Fruit fly (Drosophila melanogaster) whole organism, embryonic: ENCODE data around the gene rtv.

Experiments
- Bgb ChIP-seq: fragments of 200-800 bp; sonication (Bioruptor generic); IDR thresholded peaks from 2 replicates; pipeline ENCODE4 v1.3.6; 2022; ENCODE audit warnings: missing biosample characterization, missing genetic modification characterization; ENCODE audit not compliant: partially characterized antibody
- CG12104 ChIP-seq: fragments of 200-800 bp; sonication (Bioruptor generic); optimal IDR thresholded peaks from 3 replicates; lab custom pipeline; 2016; ENCODE audit warnings: missing biosample characterization, missing genetic modification characterization
- CG13424 ChIP-seq: fragments of 200-800 bp; sonication (Bioruptor generic); optimal IDR thresholded peaks from 2 replicates; lab custom pipeline; 2019; ENCODE audit warnings: missing biosample characterization, mild to moderate bottlenecking, missing genetic modification characterization, moderate library complexity
- CG13894 ChIP-seq: fragments of 200-800 bp; sonication (Bioruptor generic); optimal IDR thresholded peaks from 3 replicates; lab custom pipeline; 2018; ENCODE audit warnings: missing biosample characterization, mild to moderate bottlenecking, missing genetic modification characterization, moderate library complexity
- CG15073 ChIP-seq: fragments of 200-800 bp; sonication (Bioruptor generic); optimal IDR thresholded peaks from 2 replicates; lab custom pipeline; 2016; ENCODE audit warnings: missing biosample characterization, missing genetic modification characterization
- CG15601 ChIP-seq: fragments of 200-800 bp; sonication (Bioruptor generic); optimal IDR thresholded peaks from 3 replicates; lab custom pipeline; 2019; ENCODE audit warnings: missing biosample characterization, mild to moderate bottlenecking, missing genetic modification characterization, moderate library complexity
- CG32532 ChIP-seq: fragments of 200-800 bp; sonication (Bioruptor generic); IDR thresholded peaks from 2 replicates; pipeline ENCODE4 v1.3.6; 2022; ENCODE audit warnings: missing biosample characterization, missing genetic modification characterization
- CG3281 ChIP-seq: fragments of 200-800 bp; sonication (Bioruptor generic); optimal IDR thresholded peaks from 3 replicates; lab custom pipeline; 2017; ENCODE audit warnings: missing biosample characterization, mild to moderate bottlenecking, missing genetic modification characterization
- CG5953 ChIP-seq: fragments of 200-800 bp; sonication (Bioruptor generic); IDR thresholded peaks from 2 replicates; pipeline ENCODE4 v1.3.6; 2022; ENCODE audit warnings: missing biosample characterization, missing genetic modification characterization
- CG7786 ChIP-seq: fragments of 200-800 bp; sonication (Bioruptor generic); optimal IDR thresholded peaks from 2 replicates; lab custom pipeline; 2016; ENCODE audit warnings: missing biosample characterization, missing genetic modification characterization
- CG7928 ChIP-seq: fragments of 200-800 bp; sonication (Bioruptor generic); optimal IDR thresholded peaks from 2 replicates; lab custom pipeline; 2017; ENCODE audit warnings: missing biosample characterization, mild to moderate bottlenecking, missing genetic modification characterization
- CG7987 ChIP-seq: fragments of 200-800 bp; sonication (Bioruptor generic); optimal IDR thresholded peaks from 2 replicates; lab custom pipeline; 2018; ENCODE audit warnings: missing biosample characterization, mild to moderate bottlenecking, missing genetic modification characterization, moderate library complexity
- CG8478 ChIP-seq: fragments of >200 bp; optimal IDR thresholded peaks from 2 replicates; lab custom pipeline; 2018
- Dad ChIP-seq: fragments of 200-800 bp; sonication (Bioruptor generic); optimal IDR thresholded peaks from 3 replicates; lab custom pipeline; 2016; ENCODE audit warnings: missing biosample characterization, missing genetic modification characterization
- E2f2 ChIP-seq: fragments of 200-800 bp; sonication (Bioruptor generic); IDR thresholded peaks from 2 replicates; pipeline ENCODE4 v1.3.6; 2022; ENCODE audit warnings: missing biosample characterization, missing genetic modification characterization
- Eip74EF ChIP-seq, 2 experiments: fragments of 200-800 bp in 1 of 2; fragments of >200 bp in 1 of 2; sonication (Bioruptor generic) in 1 of 2; optimal IDR thresholded peaks; 2 replicates each; lab custom pipeline; 2017 to 2019; ENCODE audit warnings: missing biosample characterization in 2 of 2, missing genetic modification characterization in 2 of 2, mild to moderate bottlenecking in 1 of 2, moderate library complexity in 1 of 2
- Fer2 ChIP-seq: fragments of 200-800 bp; sonication (Bioruptor generic); optimal IDR thresholded peaks from 2 replicates; lab custom pipeline; 2018; ENCODE audit warnings: missing biosample characterization, mild to moderate bottlenecking, missing genetic modification characterization, moderate library complexity
- Gsc ChIP-seq: fragments of 200-800 bp; sonication (Bioruptor generic); IDR thresholded peaks from 2 replicates; pipeline ENCODE4 v1.3.6; 2022; ENCODE audit warnings: missing biosample characterization, missing genetic modification characterization
- Hr39 ChIP-seq: fragments of >200 bp; optimal IDR thresholded peaks from 2 replicates; lab custom pipeline; 2017
- Hr78 ChIP-seq, 2 experiments: fragments of 200-800 bp in 1 of 2; fragments of >200 bp in 1 of 2; sonication (Bioruptor generic) in 1 of 2; optimal IDR thresholded peaks; 2 replicates each; lab custom pipeline; 2017 to 2019; ENCODE audit warnings: missing biosample characterization in 2 of 2, missing genetic modification characterization in 2 of 2, mild to moderate bottlenecking in 1 of 2, moderate library complexity in 1 of 2
- Jarid2 ChIP-seq: fragments of 200-800 bp; sonication (Bioruptor generic); optimal IDR thresholded peaks from 3 replicates; lab custom pipeline; 2017; ENCODE audit warnings: mild to moderate bottlenecking, missing biosample characterization, missing genetic modification reagents, missing genetic modification characterization
- MBD-R2 ChIP-seq: fragments of 200-800 bp; sonication (Bioruptor generic); IDR thresholded peaks from 2 replicates; pipeline ENCODE4 v1.3.6; 2022; ENCODE audit warnings: missing biosample characterization, missing genetic modification characterization
- Max ChIP-seq: fragments of 200-800 bp; sonication (Bioruptor generic); optimal IDR thresholded peaks from 2 replicates; lab custom pipeline; 2016; ENCODE audit warnings: missing biosample characterization, mild to moderate bottlenecking, missing genetic modification characterization
- NC2β ChIP-seq: fragments of 200-800 bp; sonication (Bioruptor generic); optimal IDR thresholded peaks from 2 replicates; lab custom pipeline; 2016; ENCODE audit warnings: missing biosample characterization, missing genetic modification characterization
- Neu2 ChIP-seq: fragments of 200-800 bp; sonication (Bioruptor generic); optimal IDR thresholded peaks from 3 replicates; lab custom pipeline; 2016; ENCODE audit warnings: missing biosample characterization, missing genetic modification characterization, borderline replicate concordance
- Nf-YC ChIP-seq: fragments of 200-800 bp; optimal IDR thresholded peaks from 3 replicates; lab custom pipeline; 2019; ENCODE audit warnings: missing biosample characterization, mild to moderate bottlenecking, missing genetic modification characterization, moderate library complexity
- PHDP ChIP-seq: fragments of 200-800 bp; sonication (Bioruptor generic); optimal IDR thresholded peaks from 3 replicates; lab custom pipeline; 2018; ENCODE audit warnings: missing biosample characterization, mild to moderate bottlenecking, missing genetic modification characterization, moderate library complexity
- Pdp1 ChIP-seq, 2 experiments: fragments of 200-800 bp; sonication (Bioruptor generic); optimal IDR thresholded peaks; 3 replicates each; lab custom pipeline; 2016; ENCODE audit warnings: missing biosample characterization in 2 of 2, missing genetic modification characterization in 2 of 2, mild to moderate bottlenecking in 1 of 2, moderate library complexity in 1 of 2
- Usf ChIP-seq: fragments of 200-800 bp; sonication (Bioruptor generic); optimal IDR thresholded peaks from 2 replicates; lab custom pipeline; 2017; ENCODE audit warnings: missing genotype, missing biosample characterization, missing genetic modification characterization
- Vsx1 ChIP-seq: fragments of 200-800 bp; sonication (Bioruptor generic); optimal IDR thresholded peaks from 2 replicates; lab custom pipeline; 2017; ENCODE audit warnings: missing biosample characterization, mild to moderate bottlenecking, missing genetic modification characterization, missing genetic modification reagents
- ap ChIP-seq: fragments of 200-800 bp; sonication (Bioruptor generic); IDR thresholded peaks from 2 replicates; pipeline ENCODE4 v1.3.6; 2022; ENCODE audit warnings: missing biosample characterization, missing genetic modification characterization
- ash1 ChIP-seq: fragments of 200-800 bp; sonication (Bioruptor generic); optimal IDR thresholded peaks from 2 replicates; lab custom pipeline; 2018; ENCODE audit warnings: missing biosample characterization, mild to moderate bottlenecking, missing genetic modification characterization
- corto ChIP-seq: fragments of 200-800 bp; sonication (Bioruptor generic); optimal IDR thresholded peaks from 2 replicates; lab custom pipeline; 2016; ENCODE audit warnings: missing biosample characterization, mild to moderate bottlenecking, missing genetic modification characterization, moderate library complexity
- da ChIP-seq: fragments of 200-800 bp; sonication (Bioruptor generic); optimal IDR thresholded peaks from 2 replicates; lab custom pipeline; 2016; ENCODE audit warnings: missing biosample characterization, missing genetic modification characterization
- danr ChIP-seq: fragments of 200-800 bp; sonication (Bioruptor generic); IDR thresholded peaks from 2 replicates; pipeline ENCODE4 v1.3.6; 2022; ENCODE audit warnings: missing biosample characterization, missing genetic modification characterization
- en ChIP-seq: fragments of 200-800 bp; sonication (Bioruptor generic); optimal IDR thresholded peaks from 2 replicates; lab custom pipeline; 2016; ENCODE audit warnings: missing biosample characterization, missing genetic modification characterization
- eve ChIP-seq, 2 experiments: fragments of >200 bp; optimal IDR thresholded peaks; 2 replicates each; lab custom pipeline; 2017; ENCODE audit warnings: missing biosample characterization in 2 of 2, missing genetic modification characterization in 2 of 2
- gfzf ChIP-seq: fragments of 200-800 bp; sonication (Bioruptor generic); optimal IDR thresholded peaks from 2 replicates; lab custom pipeline; 2016; ENCODE audit warnings: missing biosample characterization, mild to moderate bottlenecking, missing genetic modification characterization, moderate library complexity
- ken ChIP-seq: fragments of 200-800 bp; sonication (Bioruptor generic); IDR thresholded peaks from 3 replicates; pipeline ENCODE4 v1.3.6; 2022; ENCODE audit warnings: missing biosample characterization, missing genetic modification characterization
- kni ChIP-seq: fragments of 200-800 bp; sonication (Bioruptor generic); optimal IDR thresholded peaks from 3 replicates; lab custom pipeline; 2017; ENCODE audit warnings: mild to moderate bottlenecking, missing biosample characterization, missing genetic modification reagents, missing genetic modification characterization
- nmo ChIP-seq: fragments of 200-800 bp; sonication (Bioruptor generic); optimal IDR thresholded peaks from 2 replicates; lab custom pipeline; 2018; ENCODE audit warnings: missing biosample characterization, mild to moderate bottlenecking, missing genetic modification characterization, moderate library complexity
- pb ChIP-seq: fragments of 200-800 bp; sonication (Bioruptor generic); optimal IDR thresholded peaks from 3 replicates; lab custom pipeline; 2016; ENCODE audit warnings: missing biosample characterization, missing genetic modification characterization
- pnt ChIP-seq: fragments of 200-800 bp; sonication (Bioruptor generic); optimal IDR thresholded peaks from 3 replicates; lab custom pipeline; 2016; ENCODE audit warnings: missing biosample characterization, missing genetic modification characterization
- sens-2 ChIP-seq: fragments of 200-800 bp; sonication (Bioruptor generic); IDR thresholded peaks from 2 replicates; pipeline ENCODE4 v1.3.6; 2022; ENCODE audit warnings: missing biosample characterization, missing genetic modification characterization
- slp2 ChIP-seq: fragments of 200-800 bp; sonication (Bioruptor generic); optimal IDR thresholded peaks from 2 replicates; lab custom pipeline; 2016; ENCODE audit warnings: missing biosample characterization, missing genetic modification characterization
- stc ChIP-seq: fragments of 200-800 bp; sonication (Bioruptor generic); IDR thresholded peaks from 2 replicates; pipeline ENCODE4 v1.3.6; 2022; ENCODE audit warnings: missing biosample characterization, missing genetic modification characterization
- sug ChIP-seq: fragments of 200-800 bp; optimal IDR thresholded peaks from 2 replicates; lab custom pipeline; 2019; ENCODE audit warnings: missing biosample characterization, mild to moderate bottlenecking, missing genetic modification characterization, moderate library complexity
- tap ChIP-seq: fragments of 200-800 bp; optimal IDR thresholded peaks from 3 replicates; lab custom pipeline; 2019; ENCODE audit warnings: missing biosample characterization, mild to moderate bottlenecking, missing genetic modification characterization, moderate library complexity
- tgo ChIP-seq: fragments of 200-800 bp; sonication (Bioruptor generic); IDR thresholded peaks from 3 replicates; pipeline ENCODE4 v1.3.6; 2022; ENCODE audit warnings: missing biosample characterization, missing genetic modification characterization
- vvl ChIP-seq: fragments of 200-800 bp; sonication (Bioruptor generic); IDR thresholded peaks from 2 replicates; pipeline ENCODE4 v1.3.6; 2022; ENCODE audit warnings: missing biosample characterization, missing genetic modification characterization
- wdn ChIP-seq: fragments of 200-800 bp; sonication (Bioruptor generic); IDR thresholded peaks from 2 replicates; pipeline ENCODE4 v1.3.6; 2022; ENCODE audit warnings: missing biosample characterization, missing genetic modification characterization
- yki ChIP-seq: fragments of >200 bp; optimal IDR thresholded peaks from 3 replicates; lab custom pipeline; 2018

rtv gene

dm6 chrX:11148272-11148835 is 5.4 kb downstream of the rtv start, which contains the start of gene Ran (continued):
- TF ChIP-seq vvl (no peak), pnt (no peak), Hr78 (GFP tag; optimal IDR thresholded peaks at IDR 0.05; lab: Kevin White, UChicago) (no peak), ap (no peak), Hr39 (no peak), kni (GFP tag; lab: Kevin White, UChicago) (no peak), tgo (no peak), NC2β (GFP tag; lab: Kevin White, UChicago) (no peak), CG13894 (tag; lab: Kevin White, UChicago) (no peak), E2f2 (peak; percentile 23; the same call in 1 of the 2 replicates), nmo (GFP tag; lab: Kevin White, UChicago) (peak; percentile 26), gfzf (GFP tag; lab: Kevin White, UChicago) (peak; percentile 59), Usf (GFP tag; lab: Kevin White, UChicago) (no peak), CG7987 (GFP tag; lab: Kevin White, UChicago) (no peak), ken (GFP tag; lab: Robert Waterston, UW) (no peak), tap (no peak), Fer2 (tag; lab: Kevin White, UChicago) (no peak), CG5953 (GFP tag; lab: Robert Waterston, UW) (no peak), Dad (GFP tag; lab: Kevin White, UChicago) (no peak), da (no peak), stc (GFP tag; lab: Robert Waterston, UW) (no peak), Gsc (GFP tag; lab: Robert Waterston, UW) (no peak), CG12104 (no peak), Pdp1 (GFP tag; optimal IDR thresholded peaks at IDR 0.05; lab: Kevin White, UChicago) (no peak), CG13424 (no peak), slp2 (GFP tag; lab: Kevin White, UChicago) (no peak), ash1 (GFP tag; lab: Kevin White, UChicago) (no peak), Neu2 (GFP tag; lab: Kevin White, UChicago) (no peak), Max (GFP tag; lab: Kevin White, UChicago) (no peak), en (GFP tag; lab: Kevin White, UChicago) (no peak), Bgb (GFP tag; lab: Robert Waterston, UW) (peak; percentile 37; the same call in 1 of the 2 replicates), corto (no peak), CG7928 (GFP tag; lab: Kevin White, UChicago) (no peak), CG7786 (no peak), Nf-YC (tag; lab: Kevin White, UChicago) (no peak), CG15073 (no peak), sens-2 (GFP tag; lab: Robert Waterston, UW) (no peak), CG32532 (peak; percentile 46), wdn (GFP tag; lab: Robert Waterston, UW) (no peak), PHDP (tag; lab: Kevin White, UChicago) (no peak), CG8478 (no peak), CG15601 (tag; lab: Kevin White, UChicago) (no peak), danr (no peak), Jarid2 (GFP tag; lab: Kevin White, UChicago) (no peak), MBD-R2 (peak; percentile 35), yki (lab: Kevin White, UChicago) (no peak), Eip74EF (GFP tag; optimal IDR thresholded peaks at IDR 0.05; lab: Kevin White, UChicago) (no peak), pb (no peak), eve (GFP tag; optimal IDR thresholded peaks at IDR 0.05; lab: Kevin White, UChicago) (no peak), Vsx1 (GFP tag; lab: Kevin White, UChicago) (no peak), CG3281 (no peak), sug (tag; lab: Kevin White, UChicago) (no peak)
